Worm (Caenorhabditis elegans) whole organism, L1 larva: ENCODE results near the gene hpk-1.
A peak's percentile ranks its signal among the peaks of the same experiment; 100 is the strongest.

Experiments used
- C04F5.9 ChIP-seq: sonication (generic microtip); optimal IDR thresholded peaks from 2 replicates; lab custom pipeline; 2016; ENCODE audit warnings: missing genetic modification characterization, missing compliant biosample characterization
- C16A3.4 ChIP-seq: fragments of 150-350 bp; optimal IDR thresholded peaks from 2 replicates; lab custom pipeline; 2014; ENCODE audit warnings: missing biosample characterization, missing genetic modification characterization
- C34B4.2 ChIP-seq: sonication (generic microtip); optimal IDR thresholded peaks from 2 replicates; lab custom pipeline; 2017; ENCODE audit warnings: mild to moderate bottlenecking, missing genetic modification characterization, missing compliant biosample characterization
- Y116A8C.19 ChIP-seq: sonication (generic microtip); optimal IDR thresholded peaks from 2 replicates; lab custom pipeline; 2016; ENCODE audit warnings: missing compliant biosample characterization, missing genetic modification characterization, borderline replicate concordance
- alr-1 ChIP-seq: fragments of 200-800 bp; sonication (Bioruptor generic); optimal IDR thresholded peaks from 2 replicates; lab custom pipeline; 2018; ENCODE audit warnings: borderline replicate concordance, mild to moderate bottlenecking, missing genetic modification characterization, missing compliant biosample characterization
- ama-1 ChIP-seq: fragments of 150-350 bp; optimal IDR thresholded peaks from 2 replicates; lab custom pipeline; 2014
- blmp-1 ChIP-seq: fragments of 150-350 bp; optimal IDR thresholded peaks from 2 replicates; lab custom pipeline; 2014; ENCODE audit warnings: missing biosample characterization, missing genetic modification characterization
- ceh-63 ChIP-seq: fragments of 200-800 bp; sonication (Bioruptor generic); optimal IDR thresholded peaks from 2 replicates; lab custom pipeline; 2018; ENCODE audit warnings: mild to moderate bottlenecking, missing genetic modification characterization, missing compliant biosample characterization
- ceh-8 ChIP-seq: fragments of 200-800 bp; sonication (Bioruptor generic); optimal IDR thresholded peaks from 2 replicates; lab custom pipeline; 2018; ENCODE audit warnings: mild to moderate bottlenecking, missing genetic modification characterization, moderate library complexity, missing compliant biosample characterization
- ceh-82 ChIP-seq, 3 experiments: fragments of 150-350 bp in 1 of 3; sonication (generic microtip) in 2 of 3; optimal IDR thresholded peaks; 2 replicates each; lab custom pipeline; 2014 to 2017; ENCODE audit warnings: missing biosample characterization in 3 of 3, missing genetic modification characterization in 3 of 3
- ceh-90 ChIP-seq: sonication (generic microtip); optimal IDR thresholded peaks from 2 replicates; lab custom pipeline; 2016; ENCODE audit warnings: missing genetic modification characterization, missing compliant biosample characterization
- ces-1 ChIP-seq: fragments of 150-350 bp; optimal IDR thresholded peaks from 2 replicates; lab custom pipeline; 2014; ENCODE audit warnings: missing biosample characterization, missing genetic modification reagents, missing genetic modification characterization
- efl-1 ChIP-seq, 4 experiments: fragments of 150-350 bp; optimal IDR thresholded peaks in 3 of 4; peaks in 1 of 4; 1 replicate in 1 of 4; 2 replicates in 3 of 4; lab custom pipeline; 2014; ENCODE audit warnings: missing biosample characterization in 2 of 4, missing genetic modification characterization in 2 of 4, missing genetic modification reagents in 2 of 4
- efl-3 ChIP-seq: fragments of 200-800 bp; sonication (Bioruptor generic); optimal IDR thresholded peaks from 2 replicates; lab custom pipeline; 2018; ENCODE audit warnings: mild to moderate bottlenecking, missing genetic modification characterization, missing compliant biosample characterization
- egl-13 ChIP-seq: sonication (generic microtip); optimal IDR thresholded peaks from 2 replicates; lab custom pipeline; 2016; ENCODE audit warnings: missing genotype, missing genetic modification reagents, missing genetic modification characterization, missing compliant biosample characterization
- elt-2 ChIP-seq: sonication (generic microtip); optimal IDR thresholded peaks from 2 replicates; lab custom pipeline; 2016; ENCODE audit warnings: missing genetic modification characterization, mild to moderate bottlenecking, inconsistent platforms, missing compliant biosample characterization, missing genetic modification reagents
- elt-3 ChIP-seq, 6 experiments: fragments of 150-350 bp in 1 of 6; sonication (generic microtip); optimal IDR thresholded peaks; 2 replicates each; lab custom pipeline; 2017 to 2018; ENCODE audit warnings: missing biosample characterization in 6 of 6, missing genetic modification characterization in 6 of 6, inconsistent platforms in 1 of 6
- fkh-10 ChIP-seq: sonication (generic microtip); optimal IDR thresholded peaks from 2 replicates; lab custom pipeline; 2017; ENCODE audit warnings: missing biosample characterization, missing genetic modification reagents, missing genetic modification characterization
- fkh-4 ChIP-seq: sonication (generic microtip); optimal IDR thresholded peaks from 2 replicates; lab custom pipeline; 2016; ENCODE audit warnings: missing compliant biosample characterization, missing genetic modification characterization, borderline replicate concordance
- fkh-8 ChIP-seq: sonication (generic microtip); optimal IDR thresholded peaks from 2 replicates; lab custom pipeline; 2016; ENCODE audit warnings: mild to moderate bottlenecking, missing genetic modification characterization, missing compliant biosample characterization
- fos-1 ChIP-seq: fragments of 150-350 bp; optimal IDR thresholded peaks from 2 replicates; lab custom pipeline; 2014; ENCODE audit warnings: missing biosample characterization, missing genetic modification characterization
- grh-1 ChIP-seq: fragments of 200-800 bp; sonication (Bioruptor generic); IDR thresholded peaks from 2 replicates; pipeline ENCODE4 v1.3.6; 2022; ENCODE audit warnings: missing genetic modification reagents, missing genetic modification characterization, missing compliant biosample characterization
- isw-1 ChIP-seq: fragments of 200-800 bp; sonication (Bioruptor generic); IDR thresholded peaks from 2 replicates; pipeline ENCODE4 v1.3.6; 2022; ENCODE audit warnings: missing genetic modification characterization, missing compliant biosample characterization
- jun-1 ChIP-seq: fragments of 150-350 bp; optimal IDR thresholded peaks from 2 replicates; lab custom pipeline; 2014; ENCODE audit warnings: missing biosample characterization, missing genetic modification reagents, missing genetic modification characterization
- lin-14 ChIP-seq: fragments of 200-800 bp; sonication (Bioruptor generic); optimal IDR thresholded peaks from 2 replicates; lab custom pipeline; 2018; ENCODE audit warnings: mild to moderate bottlenecking, missing genetic modification characterization, moderate library complexity, missing compliant biosample characterization
- lin-35 ChIP-seq, 2 experiments: fragments of 150-350 bp; optimal IDR thresholded peaks; 2 replicates each; lab custom pipeline; 2014; ENCODE audit warnings: missing biosample characterization in 2 of 2, missing genetic modification characterization in 2 of 2, missing genetic modification reagents in 2 of 2
- lin-39 ChIP-seq: fragments of 150-350 bp; optimal IDR thresholded peaks from 2 replicates; lab custom pipeline; 2014; ENCODE audit warnings: missing biosample characterization, missing genetic modification reagents, missing genetic modification characterization
- mab-9 ChIP-seq: fragments of 200-800 bp; sonication (Bioruptor generic); IDR thresholded peaks from 2 replicates; pipeline ENCODE4 v1.3.6; 2022; ENCODE audit warnings: missing genetic modification reagents, missing genetic modification characterization, missing compliant biosample characterization
- mef-2 ChIP-seq: fragments of 150-350 bp; optimal IDR thresholded peaks from 2 replicates; lab custom pipeline; 2014; ENCODE audit warnings: missing biosample characterization, missing genetic modification characterization
- mep-1 ChIP-seq: fragments of 150-350 bp; optimal IDR thresholded peaks from 2 replicates; lab custom pipeline; 2014; ENCODE audit warnings: missing biosample characterization, missing genetic modification characterization
- nhr-12 ChIP-seq: sonication (generic microtip); optimal IDR thresholded peaks from 2 replicates; lab custom pipeline; 2017; ENCODE audit warnings: missing biosample characterization, missing genetic modification characterization
- nhr-20 ChIP-seq: sonication (generic microtip); optimal IDR thresholded peaks from 2 replicates; lab custom pipeline; 2016; ENCODE audit warnings: mild to moderate bottlenecking, missing genetic modification characterization, missing compliant biosample characterization
- nhr-237 ChIP-seq: fragments of 150-350 bp; optimal IDR thresholded peaks from 2 replicates; lab custom pipeline; 2014; ENCODE audit warnings: missing biosample characterization, missing genetic modification characterization
- nhr-47 ChIP-seq: sonication (generic microtip); optimal IDR thresholded peaks from 2 replicates; lab custom pipeline; 2016; ENCODE audit warnings: mild to moderate bottlenecking, missing genetic modification characterization, moderate library complexity, missing compliant biosample characterization
- nhr-71 ChIP-seq: sonication (generic microtip); optimal IDR thresholded peaks from 2 replicates; lab custom pipeline; 2016; ENCODE audit warnings: mild to moderate bottlenecking, missing genetic modification characterization, moderate library complexity, missing compliant biosample characterization
- nhr-76 ChIP-seq: sonication (generic microtip); optimal IDR thresholded peaks from 2 replicates; lab custom pipeline; 2017; ENCODE audit warnings: missing biosample characterization, missing genetic modification characterization
- pax-3 ChIP-seq: fragments of 200-800 bp; sonication (Bioruptor generic); optimal IDR thresholded peaks from 2 replicates; lab custom pipeline; 2018; ENCODE audit warnings: mild to moderate bottlenecking, missing genetic modification characterization, moderate library complexity, missing compliant biosample characterization
- rnt-1 ChIP-seq: sonication (generic microtip); optimal IDR thresholded peaks from 2 replicates; lab custom pipeline; 2016; ENCODE audit warnings: mild to moderate bottlenecking, missing genetic modification characterization, moderate library complexity, missing compliant biosample characterization
- skn-1 ChIP-seq: fragments of 150-350 bp; optimal IDR thresholded peaks from 2 replicates; lab custom pipeline; 2014; ENCODE audit warnings: missing biosample characterization, missing genetic modification characterization
- snpc-4 ChIP-seq: fragments of 150-350 bp; optimal IDR thresholded peaks from 2 replicates; lab custom pipeline; 2014; ENCODE audit warnings: missing biosample characterization, missing genetic modification characterization
- snu-23 ChIP-seq: sonication (generic microtip); optimal IDR thresholded peaks from 2 replicates; lab custom pipeline; 2016; ENCODE audit warnings: missing genetic modification characterization, missing compliant biosample characterization
- sox-4 ChIP-seq: sonication (generic microtip); optimal IDR thresholded peaks from 2 replicates; lab custom pipeline; 2016; ENCODE audit warnings: missing genetic modification characterization, missing compliant biosample characterization
- sup-37 ChIP-seq: fragments of 200-800 bp; sonication (Bioruptor generic); optimal IDR thresholded peaks from 2 replicates; lab custom pipeline; 2018; ENCODE audit warnings: mild to moderate bottlenecking, missing genetic modification characterization, missing compliant biosample characterization
- swsn-7 ChIP-seq: sonication (generic microtip); optimal IDR thresholded peaks from 2 replicates; lab custom pipeline; 2016; ENCODE audit warnings: missing genetic modification characterization, missing compliant biosample characterization
- unc-130 ChIP-seq: fragments of 150-350 bp; optimal IDR thresholded peaks from 2 replicates; lab custom pipeline; 2017; ENCODE audit warnings: missing biosample characterization, missing genetic modification characterization, inconsistent platforms
- unc-62 ChIP-seq: fragments of 150-350 bp; optimal IDR thresholded peaks from 2 replicates; lab custom pipeline; 2014; ENCODE audit warnings: missing biosample characterization, missing genetic modification reagents, missing genetic modification characterization
- unc-98 ChIP-seq: fragments of 200-800 bp; sonication (Bioruptor generic); IDR thresholded peaks from 2 replicates; pipeline ENCODE4 v1.3.6; 2022; ENCODE audit warnings: missing genetic modification characterization, missing compliant biosample characterization
- xbp-1 ChIP-seq: sonication (generic microtip); optimal IDR thresholded peaks from 2 replicates; lab custom pipeline; 2016; ENCODE audit warnings: missing genetic modification characterization, missing compliant biosample characterization
- zip-4 ChIP-seq: fragments of 200-800 bp; sonication (Bioruptor generic); optimal IDR thresholded peaks from 2 replicates; lab custom pipeline; 2018; ENCODE audit warnings: mild to moderate bottlenecking, missing genetic modification characterization, moderate library complexity, missing compliant biosample characterization
- ztf-4 ChIP-seq: fragments of 150-350 bp; optimal IDR thresholded peaks from 2 replicates; lab custom pipeline; 2014; ENCODE audit warnings: missing biosample characterization, missing genetic modification characterization

Gene hpk-1

DNA sequence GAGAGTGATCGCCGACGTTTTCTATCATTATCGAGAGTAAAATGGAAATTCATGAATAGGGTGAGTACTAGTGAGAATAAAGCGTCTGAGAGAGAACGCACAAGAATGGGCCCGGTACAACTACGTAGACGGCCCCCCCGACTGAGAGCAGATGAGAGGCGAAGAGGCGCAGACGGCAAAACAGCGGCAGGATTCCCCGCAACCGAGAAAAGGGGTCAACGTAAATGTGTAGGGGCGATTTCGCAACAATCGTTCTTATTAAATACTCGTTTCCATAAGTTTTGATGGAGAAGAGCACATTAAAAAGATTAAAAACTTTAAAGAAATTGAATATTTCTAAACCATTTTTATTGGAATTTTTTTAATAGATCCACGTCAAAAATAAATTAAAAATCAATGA lies 2.4 kb downstream of the hpk-1 start:
- TF ChIP-seq mep-1 (tag; lab: Kevin White, UChicago) (peak; percentile 28), skn-1 (peak; percentile 44), nhr-20 (peak; percentile 5), swsn-7 (tag; lab: Kevin White, UChicago) (peak; percentile 5), efl-1 (optimal IDR thresholded peaks at IDR 0.05; lab: Kevin White, UChicago) (peak in 1 of 2 experiments; percentile 24), efl-1 (GFP tag; optimal IDR thresholded peaks at IDR 0.05 in 1 of 2; lab: Kevin White, UChicago) (peak in 1 of 2 experiments; percentile 84), nhr-71 (tag; lab: Kevin White, UChicago) (peak; percentile 12), zip-4 (GFP tag; lab: Kevin White, UChicago) (peak; percentile 80), lin-14 (GFP tag; lab: Kevin White, UChicago) (peak; percentile 59), snpc-4 (tag; lab: Kevin White, UChicago) (peak; percentile 9), nhr-237 (tag; lab: Kevin White, UChicago) (no peak), lin-39 (tag; lab: Kevin White, UChicago) (no peak), rnt-1 (tag; lab: Kevin White, UChicago) (peak; percentile 65), ces-1 (no peak), nhr-47 (tag; lab: Kevin White, UChicago) (peak; percentile 23), snu-23 (GFP tag; lab: Kevin White, UChicago) (peak; percentile 2), xbp-1 (peak; percentile 24), efl-3 (GFP tag; lab: Kevin White, UChicago) (no peak), unc-98 (GFP tag; lab: Robert Waterston, UW) (no peak)

DNA sequence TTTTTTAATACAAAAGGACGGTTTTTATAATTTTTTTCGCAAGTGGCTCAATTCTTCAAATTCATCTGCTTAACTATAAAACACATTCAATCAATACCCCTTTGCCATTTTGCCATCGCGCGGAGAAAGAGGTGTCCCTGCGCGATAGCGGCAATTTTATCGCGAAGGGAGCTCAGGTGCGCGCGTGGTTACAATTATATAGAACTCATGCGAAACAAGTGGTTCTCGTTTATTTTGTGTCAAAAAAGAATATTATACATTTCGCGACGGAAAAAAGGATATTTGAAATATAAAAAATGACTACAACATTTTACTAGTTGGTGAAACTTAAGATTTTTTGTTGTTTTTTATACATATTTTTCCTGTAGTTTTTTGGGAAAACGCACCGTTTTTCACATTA lies 8.0 kb downstream of the hpk-1 start:
- TF ChIP-seq grh-1 (GFP tag; lab: Robert Waterston, UW) (peak; percentile 97), isw-1 (GFP tag; lab: Robert Waterston, UW) (peak; percentile 93), nhr-47 (tag; lab: Kevin White, UChicago) (peak; percentile 100), fkh-8 (tag; lab: Kevin White, UChicago) (peak; percentile 96), unc-62 (GFP tag; lab: Kevin White, UChicago) (peak; percentile 34), Y116A8C.19 (tag; lab: Kevin White, UChicago) (peak; percentile 42), jun-1 (tag; lab: Kevin White, UChicago) (peak; percentile 100), pax-3 (tag; lab: Kevin White, UChicago) (peak; percentile 94), skn-1 (peak; percentile 99), sox-4 (tag; lab: Kevin White, UChicago) (peak; percentile 100), nhr-71 (tag; lab: Kevin White, UChicago) (peak; percentile 99), ceh-90 (no peak), mab-9 (GFP tag; lab: Robert Waterston, UW) (peak; percentile 98), ztf-4 (tag; lab: Kevin White, UChicago) (peak; percentile 99), fkh-4 (tag; lab: Kevin White, UChicago) (peak; percentile 94), C16A3.4 (tag; lab: Kevin White, UChicago) (peak; percentile 99), ceh-8 (GFP tag; lab: Kevin White, UChicago) (peak; percentile 100), elt-2 (tag; lab: Kevin White, UChicago) (peak; percentile 91), lin-35 (GFP tag; optimal IDR thresholded peaks at IDR 0.05; lab: Kevin White, UChicago) (peak; percentile 72 to 91), blmp-1 (tag; lab: Kevin White, UChicago) (peak; percentile 42), sup-37 (GFP tag; lab: Kevin White, UChicago) (peak; percentile 98), mef-2 (tag; lab: Kevin White, UChicago) (peak; percentile 88), nhr-12 (tag; lab: Kevin White, UChicago) (peak; percentile 85), C34B4.2 (tag; lab: Kevin White, UChicago) (peak; percentile 33), ceh-82 (tag; optimal IDR thresholded peaks at IDR 0.05; lab: Kevin White, UChicago) (peak; percentile 99 to 100 (median 100)), zip-4 (GFP tag; lab: Kevin White, UChicago) (peak; percentile 96), nhr-76 (peak; percentile 95), ama-1 (lab: Kevin White, UChicago) (peak; percentile 27), alr-1 (tag; lab: Kevin White, UChicago) (no peak), ceh-63 (GFP tag; lab: Kevin White, UChicago) (peak; percentile 88), unc-98 (GFP tag; lab: Robert Waterston, UW) (peak; percentile 94), fkh-10 (peak; percentile 100), unc-130 (tag; lab: Kevin White, UChicago) (peak; percentile 95), fos-1 (peak; percentile 97), C04F5.9 (peak; percentile 96), ces-1 (peak; percentile 96), elt-3 (tag; optimal IDR thresholded peaks at IDR 0.05; lab: Kevin White, UChicago) (peak; percentile 75 to 99 (median 90)), egl-13 (tag; lab: Kevin White, UChicago) (peak; percentile 100)
